Worm (Caenorhabditis elegans) whole organism, L4 larva: ENCODE results near the gene swp-1.
A peak's percentile ranks its signal among the peaks of the same experiment; 100 is the strongest.

Source experiments
- R02D3.7 ChIP-seq: fragments of 150-350 bp; sonication (generic microtip); optimal IDR thresholded peaks from 3 replicates; lab custom pipeline; 2014; ENCODE audit warnings: missing biosample characterization, missing genetic modification characterization
- ama-1 ChIP-seq: fragments of 150-350 bp; optimal IDR thresholded peaks from 2 replicates; lab custom pipeline; 2014; ENCODE audit warnings: inconsistent platforms, mixed read lengths
- lsy-2 ChIP-seq, 2 experiments: fragments of 150-350 bp in 1 of 2; sonication (generic microtip) in 1 of 2; optimal IDR thresholded peaks; 2 replicates each; lab custom pipeline; 2014 to 2017; ENCODE audit warnings: missing biosample characterization in 2 of 2, missing genetic modification characterization in 2 of 2
- nhr-11 ChIP-seq: fragments of 150-350 bp; optimal IDR thresholded peaks from 2 replicates; lab custom pipeline; 2014; ENCODE audit warnings: missing biosample characterization, missing genetic modification characterization
- pqm-1 ChIP-seq: sonication (generic microtip); optimal IDR thresholded peaks from 2 replicates; lab custom pipeline; 2017; ENCODE audit warnings: missing biosample characterization, missing genetic modification characterization
- ztf-11 ChIP-seq: fragments of 150-350 bp; optimal IDR thresholded peaks from 2 replicates; lab custom pipeline; 2014; ENCODE audit warnings: missing biosample characterization, missing genetic modification characterization

DNA sequence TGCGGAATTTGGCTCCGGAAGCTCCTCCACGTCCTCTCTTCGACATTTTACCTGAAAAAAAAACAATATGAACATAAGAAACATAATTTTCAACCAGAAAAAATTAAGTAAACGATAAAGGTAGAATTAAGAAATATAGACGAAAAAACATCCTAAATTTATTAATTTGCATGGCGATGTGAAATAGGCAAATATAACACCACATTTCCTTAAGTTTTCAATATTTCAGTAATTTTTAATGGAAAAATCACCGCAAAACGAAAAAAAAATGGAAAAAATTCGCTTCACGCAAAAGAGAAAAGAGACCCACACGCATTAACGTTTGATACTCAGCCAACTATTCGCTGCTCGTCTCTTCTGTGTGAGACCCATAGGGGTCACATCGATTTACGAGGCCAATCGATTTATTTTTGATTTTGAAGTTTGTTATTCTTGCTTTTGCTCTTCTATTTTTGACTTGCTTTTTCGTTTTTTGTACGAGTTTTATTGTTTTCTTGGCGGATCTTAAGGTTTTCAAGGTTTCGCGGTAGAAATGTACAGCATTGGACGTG, 827 bp upstream of the swp-1 start, which contains the start of gene rpl-23:
- TF ChIP-seq pqm-1 (peak; percentile 7), ama-1 (lab: Kevin White, UChicago) (peak; percentile 77), lsy-2 (tag; optimal IDR thresholded peaks at IDR 0.05; lab: Kevin White, UChicago) (peak; percentile 83 to 96), ztf-11 (tag; lab: Kevin White, UChicago) (no peak), R02D3.7 (tag; lab: Kevin White, UChicago) (peak; percentile 96), nhr-11 (tag; lab: Kevin White, UChicago) (peak; percentile 96)
